Fruit fly (Drosophila melanogaster): ENCODE data around the gene eIF4G1.

eIF4G1 gene

dm6 chr4:959921-960536 lies 29.5 kb upstream of the eIF4G1 start:
- TF ChIP-seq Sin3A (optimal IDR thresholded peaks at IDR 0.05) = no peak
- TF ChIP-seq GATAe (GFP tag; conservative IDR thresholded peaks at IDR 0.05) = no peak
- peak; percentile 52 for TF ChIP-seq yki (optimal IDR thresholded peaks at IDR 0.05)
- TF ChIP-seq CG8281 (tag; optimal IDR thresholded peaks at IDR 0.05) = peak; percentile 48
- TF ChIP-seq zen (tag; optimal IDR thresholded peaks at IDR 0.05) = no peak
- TF ChIP-seq Dp (GFP tag; optimal IDR thresholded peaks at IDR 0.05) = no peak
- no peak for TF ChIP-seq zfh2 (GFP tag; optimal IDR thresholded peaks at IDR 0.05)
- TF ChIP-seq Med (GFP tag) = peak; percentile 60
- no peak for TF ChIP-seq tup (GFP tag; optimal IDR thresholded peaks at IDR 0.05)
- no peak for TF ChIP-seq CG12155 (GFP tag; optimal IDR thresholded peaks at IDR 0.05)
- TF ChIP-seq CG18262 (tag; optimal IDR thresholded peaks at IDR 0.05) = no peak
- no peak for TF ChIP-seq CG10274 (GFP tag; optimal IDR thresholded peaks at IDR 0.05)
- no peak for TF ChIP-seq Sry-δ (GFP tag; optimal IDR thresholded peaks at IDR 0.05)
- TF ChIP-seq CG30431 (GFP tag; optimal IDR thresholded peaks at IDR 0.05) = no peak
- TF ChIP-seq Dfd (GFP tag; optimal IDR thresholded peaks at IDR 0.05) = no peak
- TF ChIP-seq Xrp1 (GFP tag; IDR thresholded peaks at IDR 0.05) = 0 out of 2 replicates have a peak, but pooled peaks have one; percentile 11
- no peak for TF ChIP-seq Spps (tag; optimal IDR thresholded peaks at IDR 0.05)
- TF ChIP-seq ems (GFP tag; optimal IDR thresholded peaks at IDR 0.05) = peak; percentile 29
- TF ChIP-seq CG9609 (GFP tag; optimal IDR thresholded peaks at IDR 0.05) = no peak
- TF ChIP-seq maf-S (GFP tag; optimal IDR thresholded peaks at IDR 0.05) = no peak
- TF ChIP-seq crc (GFP tag; optimal IDR thresholded peaks at IDR 0.05) = no peak
- TF ChIP-seq slbo (GFP tag; IDR thresholded peaks at IDR 0.05) = 0 out of 2 replicates have a peak, but pooled peaks have one; percentile 4
- peak in 1 of 3 experiments; percentile 42 for TF ChIP-seq Stat92E (GFP tag; optimal IDR thresholded peaks at IDR 0.05)
- peak; percentile 44 for TF ChIP-seq CG12659 (GFP tag; optimal IDR thresholded peaks at IDR 0.05)
- no peak for TF ChIP-seq br (optimal IDR thresholded peaks at IDR 0.05)
- peak; percentile 81; the same call in 2 of the 3 replicates for TF ChIP-seq CG2199 (GFP tag; IDR thresholded peaks at IDR 0.05)
- no peak for TF ChIP-seq sc (optimal IDR thresholded peaks at IDR 0.05)
- no peak for TF ChIP-seq sc (GFP tag; optimal IDR thresholded peaks at IDR 0.05)
- peak; percentile 18 for TF ChIP-seq sug (tag; optimal IDR thresholded peaks at IDR 0.05)
- TF ChIP-seq Usf (GFP tag; optimal IDR thresholded peaks at IDR 0.05) = no peak
- no peak; the same call in 3 of the 4 replicates for TF ChIP-seq Dll (GFP tag; IDR thresholded peaks at IDR 0.05; ENCODE audit: partially characterized antibody)
- no peak for TF ChIP-seq sens-2 (GFP tag; IDR thresholded peaks at IDR 0.05)
- TF ChIP-seq sens (GFP tag) = peak; percentile 74
- TF ChIP-seq BEAF-32 (GFP tag; optimal IDR thresholded peaks at IDR 0.05) = no peak
- TF ChIP-seq Trl (optimal IDR thresholded peaks at IDR 0.05) = peak; percentile 78 to 83
- no peak for TF ChIP-seq Trl (GFP tag; optimal IDR thresholded peaks at IDR 0.05)
- TF ChIP-seq CG10366 (GFP tag; IDR thresholded peaks at IDR 0.05) = no peak
- peak in 1 of 2 experiments; percentile 16 for TF ChIP-seq eve (GFP tag; optimal IDR thresholded peaks at IDR 0.05)
- TF ChIP-seq da (GFP tag; optimal IDR thresholded peaks at IDR 0.05) = no peak
- TF ChIP-seq CG33557 (GFP tag; optimal IDR thresholded peaks at IDR 0.05) = no peak
- peak; percentile 10 for TF ChIP-seq CG9437 (GFP tag; optimal IDR thresholded peaks at IDR 0.05)
- peak; percentile 83 for TF ChIP-seq cg (GFP tag; optimal IDR thresholded peaks at IDR 0.05)
- TF ChIP-seq CG10431 (GFP tag; optimal IDR thresholded peaks at IDR 0.05) = no peak
- TF ChIP-seq ken (GFP tag; IDR thresholded peaks at IDR 0.05) = no peak
- TF ChIP-seq nerfin-2 (GFP tag; IDR thresholded peaks at IDR 0.05; ENCODE audit: partially characterized antibody) = no peak
- TF ChIP-seq Ada2b (GFP tag; IDR thresholded peaks at IDR 0.05) = no peak
- no peak for TF ChIP-seq CG5245 (GFP tag; optimal IDR thresholded peaks at IDR 0.05)
- TF ChIP-seq MESR4 (GFP tag; optimal IDR thresholded peaks at IDR 0.05) = peak; percentile 95
- peak; percentile 32 for TF ChIP-seq HLHmδ (GFP tag; optimal IDR thresholded peaks at IDR 0.05)
- no peak for TF ChIP-seq Dip2 (GFP tag; IDR thresholded peaks at IDR 0.05)
- TF ChIP-seq CG7271 (tag; optimal IDR thresholded peaks at IDR 0.05) = no peak
